Worm (Caenorhabditis elegans) whole organism, late embryonic: ENCODE measurements around the gene nrde-4.

ENCODE experiments used
- C08G9.2 ChIP-seq: sonication (generic microtip); optimal IDR thresholded peaks from 2 replicates; lab custom pipeline; 2016; ENCODE audit warnings: mild to moderate bottlenecking, missing genetic modification characterization, moderate library complexity, missing compliant biosample characterization
- T23F11.4 ChIP-seq: fragments of 200-800 bp; sonication (Bioruptor generic); optimal IDR thresholded peaks from 2 replicates; lab custom pipeline; 2018; ENCODE audit warnings: mild to moderate bottlenecking, missing genetic modification characterization, missing compliant biosample characterization
- ama-1 ChIP-seq: fragments of 150-350 bp; optimal IDR thresholded peaks from 2 replicates; lab custom pipeline; 2014
- ceh-14 ChIP-seq: sonication (generic microtip); optimal IDR thresholded peaks from 2 replicates; lab custom pipeline; 2016; ENCODE audit warnings: missing genotype, missing genetic modification characterization, missing compliant biosample characterization
- ceh-18 ChIP-seq: sonication (generic microtip); optimal IDR thresholded peaks from 2 replicates; lab custom pipeline; 2016; ENCODE audit warnings: missing genetic modification characterization, missing compliant biosample characterization
- ceh-19 ChIP-seq: fragments of 200-800 bp; sonication (Bioruptor generic); optimal IDR thresholded peaks from 2 replicates; lab custom pipeline; 2018; ENCODE audit warnings: mild to moderate bottlenecking, missing genetic modification characterization, missing compliant biosample characterization
- ceh-2 ChIP-seq: sonication (generic microtip); optimal IDR thresholded peaks from 2 replicates; lab custom pipeline; 2016; ENCODE audit warnings: missing genotype, missing genetic modification characterization, missing compliant biosample characterization
- ceh-30 ChIP-seq: fragments of 150-350 bp; optimal IDR thresholded peaks from 2 replicates; lab custom pipeline; 2014; ENCODE audit warnings: missing biosample characterization, missing genetic modification characterization
- ceh-31 ChIP-seq: sonication (generic microtip); optimal IDR thresholded peaks from 2 replicates; lab custom pipeline; 2016; ENCODE audit warnings: missing genetic modification characterization, missing compliant biosample characterization
- ceh-34 ChIP-seq: sonication (generic microtip); optimal IDR thresholded peaks from 2 replicates; lab custom pipeline; 2016; ENCODE audit warnings: mild to moderate bottlenecking, missing genetic modification characterization, missing compliant biosample characterization
- ceh-45 ChIP-seq: fragments of 200-800 bp; sonication (Bioruptor generic); IDR thresholded peaks from 2 replicates; pipeline ENCODE4 v1.3.6; 2022; ENCODE audit warnings: missing genetic modification reagents, missing genetic modification characterization, missing compliant biosample characterization
- ceh-48 ChIP-seq: sonication (generic microtip); optimal IDR thresholded peaks from 2 replicates; lab custom pipeline; 2016; ENCODE audit warnings: missing genetic modification characterization, inconsistent platforms, missing compliant biosample characterization
- dmd-4 ChIP-seq: sonication (generic microtip); optimal IDR thresholded peaks from 2 replicates; lab custom pipeline; 2016; ENCODE audit warnings: borderline replicate concordance, missing genetic modification characterization, missing compliant biosample characterization
- elt-4 ChIP-seq: sonication (generic microtip); optimal IDR thresholded peaks from 2 replicates; lab custom pipeline; 2016; ENCODE audit warnings: missing genetic modification characterization, missing compliant biosample characterization
- ets-4 ChIP-seq: sonication (generic microtip); optimal IDR thresholded peaks from 2 replicates; lab custom pipeline; 2016; ENCODE audit warnings: missing genetic modification characterization, missing compliant biosample characterization
- gmeb-2 ChIP-seq: sonication (generic microtip); optimal IDR thresholded peaks from 2 replicates; lab custom pipeline; 2016; ENCODE audit warnings: missing genetic modification characterization, inconsistent platforms, missing compliant biosample characterization
- hlh-8 ChIP-seq: sonication (generic microtip); optimal IDR thresholded peaks from 2 replicates; lab custom pipeline; 2016; ENCODE audit warnings: missing genotype, missing genetic modification characterization, missing compliant biosample characterization
- lin-11 ChIP-seq: fragments of 200-800 bp; sonication (Bioruptor generic); optimal IDR thresholded peaks from 2 replicates; lab custom pipeline; 2018; ENCODE audit warnings: mild to moderate bottlenecking, missing genetic modification characterization, missing compliant biosample characterization
- mec-3 ChIP-seq: sonication (generic microtip); optimal IDR thresholded peaks from 2 replicates; lab custom pipeline; 2016; ENCODE audit warnings: borderline replicate concordance, missing genetic modification characterization, missing compliant biosample characterization
- nfya-1 ChIP-seq: sonication (generic microtip); optimal IDR thresholded peaks from 2 replicates; lab custom pipeline; 2017; ENCODE audit warnings: missing genetic modification characterization, mild to moderate bottlenecking, missing compliant biosample characterization, antibody characterized with exemption, moderate library complexity
- nhr-11 ChIP-seq: fragments of 150-350 bp; optimal IDR thresholded peaks from 2 replicates; lab custom pipeline; 2014; ENCODE audit warnings: missing biosample characterization, missing genetic modification characterization
- pag-3 ChIP-seq: sonication (generic microtip); optimal IDR thresholded peaks from 2 replicates; lab custom pipeline; 2016; ENCODE audit warnings: missing compliant biosample characterization, missing genetic modification characterization, borderline replicate concordance
- ref-2 ChIP-seq: sonication (generic microtip); optimal IDR thresholded peaks from 2 replicates; lab custom pipeline; 2016; ENCODE audit warnings: missing genetic modification characterization, missing compliant biosample characterization
- rnt-1 ChIP-seq: sonication (generic microtip); optimal IDR thresholded peaks from 2 replicates; lab custom pipeline; 2016; ENCODE audit warnings: missing genetic modification characterization, missing compliant biosample characterization
- sdc-2 ChIP-seq: sonication (generic microtip); optimal IDR thresholded peaks from 2 replicates; lab custom pipeline; 2016; ENCODE audit warnings: missing genotype, missing genetic modification characterization, missing compliant biosample characterization
- sox-4 ChIP-seq: sonication (generic microtip); optimal IDR thresholded peaks from 2 replicates; lab custom pipeline; 2017; ENCODE audit warnings: mild to moderate bottlenecking, missing genetic modification characterization, inconsistent platforms, missing compliant biosample characterization
- syd-9 ChIP-seq: sonication (generic microtip); optimal IDR thresholded peaks from 2 replicates; lab custom pipeline; 2016; ENCODE audit warnings: mild to moderate bottlenecking, missing genetic modification characterization, moderate library complexity, missing compliant biosample characterization
- tbx-2 ChIP-seq: sonication (generic microtip); optimal IDR thresholded peaks from 2 replicates; lab custom pipeline; 2016; ENCODE audit warnings: missing genetic modification characterization, missing compliant biosample characterization
- tbx-7 ChIP-seq: sonication (generic microtip); optimal IDR thresholded peaks from 2 replicates; lab custom pipeline; 2016; ENCODE audit warnings: missing genotype, missing genetic modification characterization, missing compliant biosample characterization
- ttx-3 ChIP-seq: sonication (generic microtip); optimal IDR thresholded peaks from 2 replicates; lab custom pipeline; 2016; ENCODE audit warnings: missing genetic modification reagents, missing genetic modification characterization, missing compliant biosample characterization
- unc-42 ChIP-seq: sonication (generic microtip); optimal IDR thresholded peaks from 2 replicates; lab custom pipeline; 2016; ENCODE audit warnings: missing genotype, missing genetic modification characterization, missing compliant biosample characterization
- unc-55 ChIP-seq: sonication (generic microtip); optimal IDR thresholded peaks from 2 replicates; lab custom pipeline; 2017; ENCODE audit warnings: missing biosample characterization, missing genetic modification reagents, missing genetic modification characterization
- unc-86 ChIP-seq: sonication (generic microtip); optimal IDR thresholded peaks from 2 replicates; lab custom pipeline; 2016; ENCODE audit warnings: missing genetic modification characterization, missing compliant biosample characterization
- zip-5 ChIP-seq: sonication (generic microtip); optimal IDR thresholded peaks from 2 replicates; lab custom pipeline; 2016; ENCODE audit warnings: missing genetic modification characterization, missing compliant biosample characterization

Gene nrde-4

DNA sequence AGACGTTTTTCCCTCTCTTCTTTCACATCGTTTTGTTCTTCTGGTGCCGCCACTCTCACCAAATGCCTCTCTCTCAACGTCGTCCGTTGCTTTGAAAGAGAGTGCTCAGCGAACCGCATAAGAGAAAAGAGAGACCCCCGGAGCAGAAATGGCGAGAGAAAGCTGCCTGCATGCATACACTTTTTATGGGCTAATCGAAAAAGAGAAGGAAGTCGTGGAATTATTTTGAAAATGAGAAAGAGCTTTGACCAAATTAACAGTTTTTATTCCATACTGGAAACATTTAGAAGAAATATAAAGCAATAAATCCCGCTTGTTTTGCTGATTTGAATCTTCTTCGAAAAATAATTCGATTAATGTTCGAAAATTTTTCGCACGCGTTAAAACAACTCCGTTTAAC, 33.6 kb downstream of the nrde-4 start:
- TF ChIP-seq ceh-14 (tag; lab: Kevin White, UChicago) (peak; percentile 5), gmeb-2 (tag; lab: Kevin White, UChicago) (no peak), ceh-31 (peak; percentile 46), unc-42 (tag; lab: Kevin White, UChicago) (peak; percentile 32)

DNA sequence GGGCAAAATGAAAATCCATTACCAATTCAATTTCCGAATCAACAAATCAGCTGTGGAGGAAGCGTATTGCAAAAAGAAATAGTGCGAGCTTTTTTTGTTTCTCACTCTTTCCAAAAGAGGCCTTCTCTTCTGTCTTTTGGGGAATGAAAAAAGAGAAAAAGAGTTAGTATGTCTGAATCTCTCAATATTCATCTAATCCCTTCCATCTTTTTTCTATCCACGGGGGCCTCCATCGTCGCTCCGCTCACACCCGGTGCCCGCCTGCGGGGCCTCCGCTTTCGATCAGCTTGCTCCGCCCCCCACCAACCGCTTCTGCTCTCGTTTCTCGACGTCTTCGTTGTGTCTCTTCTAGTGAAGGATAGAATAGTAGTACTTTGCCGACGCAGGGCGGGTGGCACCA, 34.8 kb downstream of the nrde-4 start:
- no peak for TF ChIP-seq ceh-30 (tag; lab: Kevin White, UChicago)
- no peak for TF ChIP-seq ttx-3 (tag; lab: Kevin White, UChicago)
- no peak for TF ChIP-seq sdc-2
- TF ChIP-seq ets-4 = no peak
- TF ChIP-seq unc-42 (tag; lab: Kevin White, UChicago) = peak; percentile 79
- no peak for TF ChIP-seq hlh-8 (tag; lab: Kevin White, UChicago)
- peak; percentile 11 for TF ChIP-seq nfya-1
- peak; percentile 14 for TF ChIP-seq pag-3 (tag; lab: Kevin White, UChicago)
- peak; percentile 28 for TF ChIP-seq ceh-34
- peak; percentile 8 for TF ChIP-seq C08G9.2
- no peak for TF ChIP-seq ceh-45 (GFP tag; lab: Robert Waterston, UW)
- TF ChIP-seq sox-4 (tag; lab: Kevin White, UChicago) = no peak
- TF ChIP-seq mec-3 (tag; lab: Kevin White, UChicago) = no peak
- TF ChIP-seq ceh-31 = peak; percentile 51
- no peak for TF ChIP-seq elt-4 (tag; lab: Kevin White, UChicago)
- TF ChIP-seq lin-11 (tag; lab: Kevin White, UChicago) = no peak
- TF ChIP-seq, all 69 proteins: peak for 6

DNA sequence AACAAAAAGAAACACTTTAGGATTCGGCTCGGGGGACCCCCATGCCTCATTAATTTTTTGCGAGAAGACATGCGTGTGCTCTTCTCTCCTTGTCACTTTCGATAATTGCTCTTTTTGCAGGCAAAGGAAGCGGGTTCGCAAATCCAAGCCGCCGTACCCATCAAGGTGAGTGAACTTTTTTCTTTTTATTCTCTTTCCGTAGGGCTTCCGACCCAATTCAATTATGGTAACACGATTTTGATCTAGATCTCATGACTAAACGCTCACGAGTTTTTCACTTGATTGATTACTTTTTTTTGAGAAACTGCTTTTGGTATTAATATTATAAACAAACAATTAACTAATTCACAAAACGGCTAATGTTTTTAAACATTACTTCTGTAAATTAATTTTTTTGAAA, 41.5 kb downstream of the nrde-4 start:
- 0 out of 2 replicates have a peak, but pooled peaks have one; percentile 32 for TF ChIP-seq ceh-45 (GFP tag; lab: Robert Waterston, UW)
- peak; percentile 86 for TF ChIP-seq unc-42 (tag; lab: Kevin White, UChicago)
- no peak for TF ChIP-seq T23F11.4 (GFP tag; lab: Kevin White, UChicago)

DNA sequence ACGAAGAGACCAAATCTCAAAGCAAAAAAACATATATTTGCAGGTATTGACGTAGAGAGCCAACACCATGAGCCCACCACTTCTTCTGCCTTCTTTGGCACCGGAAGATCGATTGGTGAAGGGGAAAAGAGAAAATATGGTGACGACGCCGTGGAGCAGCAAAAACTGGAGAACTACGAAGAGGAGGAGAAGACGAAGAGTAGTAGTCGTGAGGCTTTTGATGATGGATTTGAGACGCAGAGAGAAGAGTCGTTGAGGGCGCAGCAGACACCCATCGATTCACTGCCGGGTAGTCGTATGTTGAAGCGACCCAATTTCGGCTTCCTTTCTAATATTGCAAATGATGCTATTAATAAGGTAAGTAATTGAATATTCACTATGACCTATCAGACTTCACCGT, 42.7 kb downstream of the nrde-4 start:
- TF ChIP-seq unc-55 (no peak), unc-86 (no peak), tbx-7 (no peak), ceh-48 (tag; lab: Kevin White, UChicago) (peak; percentile 54), T23F11.4 (GFP tag; lab: Kevin White, UChicago) (no peak), ceh-2 (no peak), syd-9 (tag; lab: Kevin White, UChicago) (no peak), tbx-2 (no peak), ceh-19 (GFP tag; lab: Kevin White, UChicago) (peak; percentile 10), ets-4 (no peak), unc-42 (tag; lab: Kevin White, UChicago) (no peak), nfya-1 (no peak), ceh-31 (peak; percentile 53), ref-2 (tag; lab: Kevin White, UChicago) (no peak)
- TF ChIP-seq, all 69 proteins: peak for 3

DNA sequence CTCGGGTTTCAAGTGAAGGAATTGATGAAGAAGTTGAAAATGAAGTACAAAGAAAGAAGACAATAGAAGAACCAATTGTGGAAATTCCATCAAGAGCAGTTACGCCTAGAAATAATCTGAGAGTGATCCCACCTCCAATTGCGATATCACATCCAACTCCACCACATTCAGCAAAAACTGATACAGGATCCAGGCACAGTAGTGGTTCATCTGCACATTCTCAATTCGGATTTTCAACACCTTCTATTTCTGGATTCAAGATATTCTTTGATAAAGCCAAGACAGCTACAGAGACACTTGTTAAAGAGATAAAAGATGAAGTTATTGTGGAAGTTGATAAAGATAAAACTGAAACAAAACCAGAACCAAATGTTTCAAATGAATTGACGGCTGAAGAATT, 46.0 kb downstream of the nrde-4 start:
- TF ChIP-seq zip-5 (no peak), ama-1 (lab: Kevin White, UChicago) (no peak), nhr-11 (tag; lab: Kevin White, UChicago) (no peak), sox-4 (tag; lab: Kevin White, UChicago) (no peak), ceh-18 (tag; lab: Kevin White, UChicago) (no peak), rnt-1 (no peak), dmd-4 (tag; lab: Kevin White, UChicago) (no peak), ceh-19 (GFP tag; lab: Kevin White, UChicago) (no peak), pag-3 (tag; lab: Kevin White, UChicago) (no peak), elt-4 (tag; lab: Kevin White, UChicago) (no peak)
- TF ChIP-seq, all 69 proteins: peak for 0
